Worm (Caenorhabditis elegans): ENCODE results near the gene txt-18.

The txt-18 gene

ce11 chrII:6331222-6331830, 12.5 kb upstream of the txt-18 start, which contains the start of gene set-4 (continued):
- TF ChIP-seq nhr-27 (tag; optimal IDR thresholded peaks at IDR 0.05): no peak
- TF ChIP-seq die-1 (tag; optimal IDR thresholded peaks at IDR 0.05): no peak
- peak; percentile 95 for TF ChIP-seq attf-5 (GFP tag; optimal IDR thresholded peaks at IDR 0.05)
- TF ChIP-seq B0035.1 (tag; optimal IDR thresholded peaks at IDR 0.05): no peak
- 0 out of 2 replicates have a peak, but pooled peaks have one; percentile 51 for TF ChIP-seq let-526 (GFP tag; IDR thresholded peaks at IDR 0.05)
- peak; percentile 11 for TF ChIP-seq zim-3 (tag; optimal IDR thresholded peaks at IDR 0.05)
- TF ChIP-seq dpl-1 (GFP tag; optimal IDR thresholded peaks at IDR 0.05): peak; percentile 55
- TF ChIP-seq F57C9.4 (tag; optimal IDR thresholded peaks at IDR 0.05): no peak
- TF ChIP-seq ekl-4 (GFP tag; IDR thresholded peaks at IDR 0.05): peak; percentile 84
- TF ChIP-seq akir-1 (GFP tag; optimal IDR thresholded peaks at IDR 0.05): no peak
- TF ChIP-seq mcd-1 (GFP tag; IDR thresholded peaks at IDR 0.05): peak; percentile 92
- TF ChIP-seq tlf-1 (GFP tag; optimal IDR thresholded peaks at IDR 0.05): peak; percentile 60
- TF ChIP-seq ceh-91 (GFP tag; IDR thresholded peaks at IDR 0.05): peak; percentile 50; the same call in 1 of the 2 replicates
- TF ChIP-seq lsl-1 (GFP tag; optimal IDR thresholded peaks at IDR 0.05): peak; percentile 78
- TF ChIP-seq Y53F4B.3 (GFP tag; IDR thresholded peaks at IDR 0.05): no peak
- peak; percentile 79 for TF ChIP-seq hmg-20 (GFP tag; IDR thresholded peaks at IDR 0.05)
- no peak for TF ChIP-seq hlh-26 (GFP tag; conservative IDR thresholded peaks at IDR 0.05)
- TF ChIP-seq mes-4 (tag; optimal IDR thresholded peaks at IDR 0.05): no peak
- TF ChIP-seq T26A5.8 (tag; optimal IDR thresholded peaks at IDR 0.05): no peak
- TF ChIP-seq ccch-3 (GFP tag; optimal IDR thresholded peaks at IDR 0.05): no peak
- no peak for TF ChIP-seq lag-1 (GFP tag; IDR thresholded peaks at IDR 0.05)
- TF ChIP-seq lin-54 (GFP tag; optimal IDR thresholded peaks at IDR 0.05): peak; percentile 78
- no peak for TF ChIP-seq ztf-22 (GFP tag; optimal IDR thresholded peaks at IDR 0.05)
- TF ChIP-seq somi-1 (GFP tag; optimal IDR thresholded peaks at IDR 0.05): peak; percentile 56
- no peak for TF ChIP-seq T07F8.4 (tag; optimal IDR thresholded peaks at IDR 0.05)
- TF ChIP-seq unc-62 (GFP tag; optimal IDR thresholded peaks at IDR 0.05): no peak
- peak; percentile 77 for TF ChIP-seq atf-7 (tag; optimal IDR thresholded peaks at IDR 0.05)
- no peak for TF ChIP-seq hsf-1 (GFP tag; IDR thresholded peaks at IDR 0.05)
- no peak for TF ChIP-seq lsy-27 (tag; optimal IDR thresholded peaks at IDR 0.05; ENCODE audit: borderline replicate concordance, insufficient read depth)
- peak; percentile 75 for TF ChIP-seq ets-4 (GFP tag; optimal IDR thresholded peaks at IDR 0.05)
- TF ChIP-seq lin-35 (GFP tag; optimal IDR thresholded peaks at IDR 0.05): peak in 2 of 3 experiments; percentile 28 to 90
- no peak for TF ChIP-seq F57A8.1 (GFP tag; optimal IDR thresholded peaks at IDR 0.05)
- TF ChIP-seq ZK185.1 (tag; optimal IDR thresholded peaks at IDR 0.05; ENCODE audit: poor library complexity, severe bottlenecking): peak; percentile 68
- no peak; the same call in 1 of the 2 replicates for TF ChIP-seq B0019.2 (GFP tag; conservative IDR thresholded peaks at IDR 0.05)
- TF ChIP-seq mel-28 (tag; optimal IDR thresholded peaks at IDR 0.05; ENCODE audit: borderline replicate concordance): no peak
- peak; percentile 86 for TF ChIP-seq pbrm-1 (GFP tag; IDR thresholded peaks at IDR 0.05)
- peak; percentile 57 for TF ChIP-seq nhr-90 (tag; optimal IDR thresholded peaks at IDR 0.05)
- peak; percentile 50 for TF ChIP-seq gei-17 (GFP tag; optimal IDR thresholded peaks at IDR 0.05)
- TF ChIP-seq aptf-2 (GFP tag; conservative IDR thresholded peaks at IDR 0.05): no peak
- TF ChIP-seq sdz-38 (tag; optimal IDR thresholded peaks at IDR 0.05): no peak
- no peak for TF ChIP-seq F37B4.10 (GFP tag; IDR thresholded peaks at IDR 0.05)
- TF ChIP-seq hrde-1 (tag; optimal IDR thresholded peaks at IDR 0.05; ENCODE audit: borderline replicate concordance): no peak
- peak; percentile 76; the same call in 1 of the 2 replicates for TF ChIP-seq C06A6.2 (GFP tag; conservative IDR thresholded peaks at IDR 0.05)
- TF ChIP-seq madf-8 (GFP tag; conservative IDR thresholded peaks at IDR 0.05): peak; percentile 30; the same call in 1 of the 2 replicates
- TF ChIP-seq K12H6.12 (tag; optimal IDR thresholded peaks at IDR 0.05): peak; percentile 87
- TF ChIP-seq sea-2 (GFP tag; IDR thresholded peaks at IDR 0.05): no peak
- TF ChIP-seq him-1 (tag; optimal IDR thresholded peaks at IDR 0.05): peak; percentile 10
